Worm (Caenorhabditis elegans) whole organism, late embryonic: ENCODE measurements around the gene srw-34.

ENCODE experiments used
- ceh-9 ChIP-seq: sonication (generic microtip); optimal IDR thresholded peaks from 2 replicates; lab custom pipeline; 2016; ENCODE audit warnings: mild to moderate bottlenecking, missing genetic modification characterization, inconsistent platforms, missing compliant biosample characterization
- fkh-10 ChIP-seq: fragments of 150-350 bp; optimal IDR thresholded peaks from 2 replicates; lab custom pipeline; 2014; ENCODE audit warnings: missing biosample characterization, missing genetic modification reagents, missing genetic modification characterization
- pat-9 ChIP-seq: fragments of 200-800 bp; sonication (Bioruptor generic); optimal IDR thresholded peaks from 2 replicates; lab custom pipeline; 2018; ENCODE audit warnings: mild to moderate bottlenecking, missing genetic modification characterization, moderate library complexity, missing compliant biosample characterization
- pha-2 ChIP-seq: sonication (generic microtip); optimal IDR thresholded peaks from 2 replicates; lab custom pipeline; 2017; ENCODE audit warnings: mild to moderate bottlenecking, missing genetic modification characterization, missing compliant biosample characterization
- pqm-1 ChIP-seq: sonication (generic microtip); optimal IDR thresholded peaks from 2 replicates; lab custom pipeline; 2016; ENCODE audit warnings: missing genetic modification characterization, missing compliant biosample characterization
- sox-4 ChIP-seq: sonication (generic microtip); optimal IDR thresholded peaks from 2 replicates; lab custom pipeline; 2017; ENCODE audit warnings: mild to moderate bottlenecking, missing genetic modification characterization, inconsistent platforms, missing compliant biosample characterization

- TF ChIP-seq pat-9 (tag; lab: Kevin White, UChicago), result no peak
- TF ChIP-seq sox-4 (tag; lab: Kevin White, UChicago), result no peak
- TF ChIP-seq fkh-10 (GFP tag; lab: Kevin White, UChicago), result no peak
- TF ChIP-seq pqm-1 (tag; lab: Kevin White, UChicago), result no peak
- no peak for TF ChIP-seq ceh-9
- TF ChIP-seq pha-2 (tag; lab: Kevin White, UChicago), result no peak
Measured at ce11 chrV:16479275-16479674, 42.9 kb downstream of the srw-34 start, which contains the start of gene T08G3.11.
